Worm (Caenorhabditis elegans) whole organism, L1 larva: ENCODE data around the gene ctf-4.

Experiments
- ama-1 ChIP-seq: fragments of 150-350 bp; optimal IDR thresholded peaks from 2 replicates; lab custom pipeline; 2014
- lin-15B ChIP-seq: fragments of 150-350 bp; sonication (generic microtip); optimal IDR thresholded peaks from 3 replicates; lab custom pipeline; 2014; ENCODE audit warnings: missing biosample characterization, missing genetic modification characterization
- lin-39 ChIP-seq: fragments of 150-350 bp; optimal IDR thresholded peaks from 2 replicates; lab custom pipeline; 2014; ENCODE audit warnings: missing biosample characterization, missing genetic modification reagents, missing genetic modification characterization
- mep-1 ChIP-seq: fragments of 150-350 bp; optimal IDR thresholded peaks from 2 replicates; lab custom pipeline; 2014; ENCODE audit warnings: missing biosample characterization, missing genetic modification characterization
- nhr-90 ChIP-seq: sonication (generic microtip); optimal IDR thresholded peaks from 2 replicates; lab custom pipeline; 2016; ENCODE audit warnings: mild to moderate bottlenecking, missing genetic modification characterization, missing compliant biosample characterization; ENCODE audit not compliant: poor library complexity
- rnt-1 ChIP-seq: sonication (generic microtip); optimal IDR thresholded peaks from 2 replicates; lab custom pipeline; 2016; ENCODE audit warnings: mild to moderate bottlenecking, missing genetic modification characterization, moderate library complexity, missing compliant biosample characterization
- sptf-1 ChIP-seq: fragments of 150-350 bp; optimal IDR thresholded peaks from 2 replicates; lab custom pipeline; 2014; ENCODE audit warnings: missing biosample characterization, missing genetic modification characterization

- TF ChIP-seq nhr-90 (tag; lab: Kevin White, UChicago) (no peak), lin-39 (tag; lab: Kevin White, UChicago) (no peak), mep-1 (no peak), sptf-1 (tag; lab: Kevin White, UChicago) (no peak), ama-1 (no peak), lin-15B (tag; lab: Kevin White, UChicago) (no peak), rnt-1 (tag; lab: Kevin White, UChicago) (no peak)
These were observed 47.1 kb upstream of the ctf-4 start, which contains the start of gene C13G3.1 for ce11 chrV:11012419-11012818.
